Worm (Caenorhabditis elegans) whole organism, L2 larva: ENCODE data around the gene Y39G8B.9.
A peak's percentile ranks its signal among the peaks of the same experiment; 100 is the strongest.

Experiments
- C34F6.9 ChIP-seq: fragments of 150-350 bp; optimal IDR thresholded peaks from 2 replicates; lab custom pipeline; 2014; ENCODE audit warnings: missing biosample characterization, missing genetic modification characterization
- F13H6.1 ChIP-seq: sonication (generic microtip); optimal IDR thresholded peaks from 2 replicates; lab custom pipeline; 2016; ENCODE audit warnings: missing genetic modification characterization, missing compliant biosample characterization
- R02D3.7 ChIP-seq: fragments of 150-350 bp; optimal IDR thresholded peaks from 2 replicates; lab custom pipeline; 2014; ENCODE audit warnings: missing biosample characterization, missing genetic modification characterization
- Y55F3AM.14 ChIP-seq: fragments of 200-800 bp; sonication (Bioruptor generic); optimal IDR thresholded peaks from 2 replicates; lab custom pipeline; 2018; ENCODE audit warnings: mild to moderate bottlenecking, missing genetic modification characterization, missing compliant biosample characterization
- ZK546.5 ChIP-seq: sonication (generic microtip); optimal IDR thresholded peaks from 2 replicates; lab custom pipeline; 2017; ENCODE audit warnings: missing biosample characterization, missing genetic modification characterization
- alr-1 ChIP-seq: fragments of 150-350 bp; optimal IDR thresholded peaks from 2 replicates; lab custom pipeline; 2014; ENCODE audit warnings: missing biosample characterization, missing genetic modification characterization
- ama-1 ChIP-seq: fragments of 150-350 bp; optimal IDR thresholded peaks from 2 replicates; lab custom pipeline; 2018; ENCODE audit warnings: inconsistent platforms
- blmp-1 ChIP-seq: sonication (generic microtip); optimal IDR thresholded peaks from 2 replicates; lab custom pipeline; 2017; ENCODE audit warnings: missing genetic modification characterization, mild to moderate bottlenecking, missing compliant biosample characterization, antibody characterized with exemption, moderate library complexity; ENCODE audit not compliant: insufficient read depth
- ceh-16 ChIP-seq: fragments of 150-350 bp; optimal IDR thresholded peaks from 2 replicates; lab custom pipeline; 2014; ENCODE audit warnings: missing biosample characterization, missing genetic modification characterization
- ceh-82 ChIP-seq: fragments of 150-350 bp; optimal IDR thresholded peaks from 2 replicates; lab custom pipeline; 2014; ENCODE audit warnings: missing biosample characterization, missing genetic modification characterization
- crh-2 ChIP-seq: sonication (generic microtip); optimal IDR thresholded peaks from 2 replicates; lab custom pipeline; 2017; ENCODE audit warnings: missing biosample characterization, missing genetic modification characterization
- dmd-4 ChIP-seq: sonication (generic microtip); optimal IDR thresholded peaks from 2 replicates; lab custom pipeline; 2017; ENCODE audit warnings: missing biosample characterization, missing genetic modification characterization
- egl-27 ChIP-seq: sonication (generic microtip); optimal IDR thresholded peaks from 3 replicates; lab custom pipeline; 2017; ENCODE audit warnings: missing biosample characterization, missing genetic modification reagents, missing genetic modification characterization
- elt-1 ChIP-seq: fragments of 150-350 bp; optimal IDR thresholded peaks from 2 replicates; lab custom pipeline; 2014; ENCODE audit warnings: missing biosample characterization, missing genetic modification characterization
- elt-3 ChIP-seq: sonication (generic microtip); optimal IDR thresholded peaks from 2 replicates; lab custom pipeline; 2017; ENCODE audit warnings: missing biosample characterization, missing genetic modification characterization
- fos-1 ChIP-seq: fragments of 150-350 bp; optimal IDR thresholded peaks from 2 replicates; lab custom pipeline; 2014; ENCODE audit warnings: missing biosample characterization, missing genetic modification characterization
- gmeb-1 ChIP-seq: fragments of 150-350 bp; optimal IDR thresholded peaks from 2 replicates; lab custom pipeline; 2014; ENCODE audit warnings: missing biosample characterization, missing genetic modification characterization
- lin-11 ChIP-seq: fragments of 150-350 bp; sonication (generic microtip); optimal IDR thresholded peaks from 2 replicates; lab custom pipeline; 2014; ENCODE audit warnings: missing biosample characterization, missing genetic modification characterization, inconsistent platforms, mixed read lengths
- lin-13 ChIP-seq: fragments of 150-350 bp; optimal IDR thresholded peaks from 2 replicates; lab custom pipeline; 2014; ENCODE audit warnings: missing biosample characterization, missing genetic modification reagents, missing genetic modification characterization
- lsy-2 ChIP-seq, 2 experiments: fragments of 150-350 bp in 1 of 2; sonication (generic microtip) in 1 of 2; optimal IDR thresholded peaks; 2 replicates each; lab custom pipeline; 2014 to 2017; ENCODE audit warnings: missing biosample characterization in 2 of 2, missing genetic modification characterization in 2 of 2
- mab-5 ChIP-seq: fragments of 150-350 bp; optimal IDR thresholded peaks from 2 replicates; lab custom pipeline; 2014; ENCODE audit warnings: missing biosample characterization, missing genetic modification characterization
- mbf-1 ChIP-seq: sonication (generic microtip); optimal IDR thresholded peaks from 2 replicates; lab custom pipeline; 2017; ENCODE audit warnings: missing biosample characterization, missing genetic modification characterization
- mdl-1 ChIP-seq, 2 experiments: fragments of 150-350 bp in 1 of 2; sonication (generic microtip) in 1 of 2; optimal IDR thresholded peaks; 2 replicates each; lab custom pipeline; 2017; ENCODE audit warnings: missing biosample characterization in 2 of 2, missing genetic modification characterization in 2 of 2
- nhr-10 ChIP-seq: sonication (generic microtip); optimal IDR thresholded peaks from 2 replicates; lab custom pipeline; 2017; ENCODE audit warnings: missing biosample characterization, missing genetic modification characterization
- nhr-11 ChIP-seq: fragments of 150-350 bp; optimal IDR thresholded peaks from 2 replicates; lab custom pipeline; 2014; ENCODE audit warnings: missing biosample characterization, missing genetic modification characterization
- nhr-129 ChIP-seq: fragments of 150-350 bp; optimal IDR thresholded peaks from 2 replicates; lab custom pipeline; 2014; ENCODE audit warnings: missing biosample characterization, missing genetic modification characterization
- nhr-21 ChIP-seq: fragments of 150-350 bp; optimal IDR thresholded peaks from 2 replicates; lab custom pipeline; 2014; ENCODE audit warnings: missing biosample characterization, missing genetic modification characterization
- nhr-23 ChIP-seq: fragments of 150-350 bp; optimal IDR thresholded peaks from 2 replicates; lab custom pipeline; 2014; ENCODE audit warnings: missing biosample characterization, missing genetic modification reagents, missing genetic modification characterization
- nhr-237 ChIP-seq: fragments of 150-350 bp; optimal IDR thresholded peaks from 2 replicates; lab custom pipeline; 2014; ENCODE audit warnings: missing biosample characterization, missing genetic modification characterization
- nhr-25 ChIP-seq: fragments of 150-350 bp; sonication (generic microtip); optimal IDR thresholded peaks from 3 replicates; lab custom pipeline; 2014; ENCODE audit warnings: missing biosample characterization, missing genetic modification characterization
- nhr-6 ChIP-seq: fragments of 150-350 bp; optimal IDR thresholded peaks from 2 replicates; lab custom pipeline; 2014; ENCODE audit warnings: missing biosample characterization, missing genetic modification characterization
- nhr-77 ChIP-seq: fragments of 150-350 bp; optimal IDR thresholded peaks from 2 replicates; lab custom pipeline; 2014; ENCODE audit warnings: missing biosample characterization, missing genetic modification characterization
- sem-4 ChIP-seq: fragments of 150-350 bp; optimal IDR thresholded peaks from 2 replicates; lab custom pipeline; 2014; ENCODE audit warnings: missing biosample characterization, missing genetic modification reagents, missing genetic modification characterization
- skn-1 ChIP-seq: sonication (generic microtip); optimal IDR thresholded peaks from 2 replicates; lab custom pipeline; 2017; ENCODE audit warnings: missing biosample characterization, missing genetic modification characterization
- sma-3 ChIP-seq: sonication (generic microtip); optimal IDR thresholded peaks from 2 replicates; lab custom pipeline; 2016; ENCODE audit warnings: missing genetic modification reagents, missing genetic modification characterization, missing compliant biosample characterization
- sma-9 ChIP-seq, 2 experiments: fragments of 150-350 bp in 1 of 2; sonication (generic microtip) in 1 of 2; optimal IDR thresholded peaks; 2 replicates each; lab custom pipeline; 2014 to 2016; ENCODE audit warnings: missing genetic modification characterization in 2 of 2, mild to moderate bottlenecking in 1 of 2, missing biosample characterization in 1 of 2, missing compliant biosample characterization in 1 of 2, missing genetic modification reagents in 1 of 2, moderate library complexity in 1 of 2
- snpc-4 ChIP-seq: fragments of 150-350 bp; optimal IDR thresholded peaks from 2 replicates; lab custom pipeline; 2014; ENCODE audit warnings: missing biosample characterization, missing genetic modification characterization
- unc-39 ChIP-seq: fragments of 150-350 bp; optimal IDR thresholded peaks from 2 replicates; lab custom pipeline; 2014; ENCODE audit warnings: missing biosample characterization, missing genetic modification characterization
- unc-55 ChIP-seq: fragments of 150-350 bp; sonication (generic microtip); optimal IDR thresholded peaks from 3 replicates; lab custom pipeline; 2014; ENCODE audit warnings: missing biosample characterization, missing genetic modification reagents, missing genetic modification characterization
- unc-62 ChIP-seq: fragments of 150-350 bp; optimal IDR thresholded peaks from 2 replicates; lab custom pipeline; 2014; ENCODE audit warnings: missing biosample characterization, missing genetic modification reagents, missing genetic modification characterization
- zag-1 ChIP-seq: fragments of 150-350 bp; optimal IDR thresholded peaks from 2 replicates; lab custom pipeline; 2014; ENCODE audit warnings: missing biosample characterization, missing genetic modification characterization
- ztf-11 ChIP-seq: sonication (generic microtip); optimal IDR thresholded peaks from 2 replicates; lab custom pipeline; 2017; ENCODE audit warnings: missing biosample characterization, missing genetic modification characterization
- ztf-4 ChIP-seq: fragments of 150-350 bp; optimal IDR thresholded peaks from 2 replicates; lab custom pipeline; 2014; ENCODE audit warnings: missing biosample characterization, missing genetic modification characterization

Gene Y39G8B.9

DNA sequence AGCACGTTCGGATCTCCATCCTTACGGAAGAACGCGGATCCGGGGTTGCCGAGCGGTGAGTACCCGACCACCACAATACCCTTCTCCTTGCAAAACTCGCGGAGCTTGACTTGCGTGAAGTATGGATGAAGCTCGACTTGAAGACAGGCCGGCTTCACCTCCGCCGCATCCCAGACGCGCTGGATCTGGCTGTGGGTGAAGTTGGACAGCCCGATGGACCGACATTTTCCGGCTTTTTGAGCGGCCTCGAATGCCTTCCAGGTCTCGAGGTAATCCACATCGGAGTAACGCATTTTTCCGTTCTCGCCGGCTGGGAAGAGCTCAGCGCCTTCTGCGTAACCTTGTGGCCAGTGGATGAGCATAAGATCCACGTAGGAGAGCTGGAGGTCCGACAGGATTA is 9.0 kb upstream of the Y39G8B.9 start:
- TF ChIP-seq gmeb-1 (tag; lab: Kevin White, UChicago) (no peak), ztf-4 (no peak), nhr-6 (no peak), nhr-237 (no peak), snpc-4 (tag; lab: Kevin White, UChicago) (no peak), nhr-21 (tag; lab: Kevin White, UChicago) (no peak), R02D3.7 (tag; lab: Kevin White, UChicago) (no peak), ceh-82 (tag; lab: Kevin White, UChicago) (no peak), elt-3 (no peak)
- TF ChIP-seq, all 48 proteins: peak for 0

DNA sequence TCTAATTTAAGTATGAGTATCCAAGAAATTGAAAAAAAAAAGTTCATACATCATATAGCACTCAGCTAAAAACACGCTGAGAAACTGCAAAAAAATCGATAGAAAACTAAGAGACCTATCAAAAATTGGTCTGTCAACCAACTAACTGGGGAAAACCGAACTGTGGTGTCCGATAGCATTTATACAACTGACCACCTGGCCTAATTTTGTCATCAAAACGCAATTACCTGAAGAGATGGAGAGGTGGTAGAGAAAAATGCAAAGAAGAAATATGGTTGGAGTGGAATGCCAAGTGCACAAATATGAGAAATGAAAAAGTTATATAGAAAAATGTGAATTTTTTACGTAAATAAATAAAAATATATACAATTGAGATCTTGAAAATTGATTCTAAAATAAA is 7.7 kb upstream of the Y39G8B.9 start, which contains the start of gene Y39G8B.1:
Gene Y39G8B.1, minus strand, starts transcription at position 299 of the 400 bp plus-strand sequence.
- TF ChIP-seq lsy-2 (tag; optimal IDR thresholded peaks at IDR 0.05; lab: Kevin White, UChicago) (peak in 1 of 2 experiments; percentile 24), unc-55 (GFP tag; lab: Kevin White, UChicago) (no peak), fos-1 (tag; lab: Kevin White, UChicago) (peak; percentile 45), crh-2 (tag; lab: Kevin White, UChicago) (no peak), skn-1 (tag; lab: Kevin White, UChicago) (peak; percentile 34), lin-11 (tag; lab: Kevin White, UChicago) (no peak), elt-3 (no peak), mab-5 (tag; lab: Kevin White, UChicago) (no peak), gmeb-1 (tag; lab: Kevin White, UChicago) (peak; percentile 3), F13H6.1 (tag; lab: Kevin White, UChicago) (no peak), egl-27 (tag; lab: Kevin White, UChicago) (no peak), snpc-4 (tag; lab: Kevin White, UChicago) (no peak)
- TF ChIP-seq, all 48 proteins: peak for 4

DNA sequence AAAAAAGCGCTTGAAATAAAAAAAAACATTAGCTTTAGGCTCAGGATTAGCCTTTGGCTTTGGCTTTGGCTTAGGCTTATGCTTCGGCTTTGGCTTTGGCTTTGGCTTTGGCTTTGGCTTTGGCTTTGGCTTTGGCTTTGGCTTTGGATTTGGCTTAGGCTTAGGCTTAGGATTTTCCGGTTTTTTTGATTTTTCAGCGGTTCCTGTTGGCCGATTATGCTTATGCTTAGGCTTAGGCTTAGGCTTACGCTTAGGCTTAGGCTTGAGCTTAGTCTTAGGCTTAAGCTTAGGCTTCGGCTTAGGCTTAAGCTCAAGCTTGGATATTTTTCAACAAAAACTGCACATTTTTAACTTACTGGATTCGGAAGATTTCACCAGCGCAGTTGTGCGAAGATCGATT is 7.0 kb upstream of the Y39G8B.9 start:
- TF ChIP-seq sma-9 (GFP tag; optimal IDR thresholded peaks at IDR 0.05; lab: Kevin White, UChicago) (no peak), sma-9 (tag; optimal IDR thresholded peaks at IDR 0.05; lab: Kevin White, UChicago) (no peak), gmeb-1 (tag; lab: Kevin White, UChicago) (no peak), sma-3 (no peak), F13H6.1 (tag; lab: Kevin White, UChicago) (no peak), nhr-25 (tag; lab: Kevin White, UChicago) (no peak), nhr-6 (no peak), lin-13 (GFP tag; lab: Kevin White, UChicago) (no peak), ztf-4 (no peak), elt-1 (tag; lab: Kevin White, UChicago) (no peak), ama-1 (lab: Kevin White, UChicago) (no peak), lin-11 (tag; lab: Kevin White, UChicago) (no peak), nhr-129 (tag; lab: Kevin White, UChicago) (no peak), mdl-1 (tag; optimal IDR thresholded peaks at IDR 0.05; lab: Kevin White, UChicago) (no peak), dmd-4 (tag; lab: Kevin White, UChicago) (no peak), Y55F3AM.14 (GFP tag; lab: Kevin White, UChicago) (no peak), nhr-23 (tag; lab: Kevin White, UChicago) (no peak), crh-2 (tag; lab: Kevin White, UChicago) (no peak), unc-55 (GFP tag; lab: Kevin White, UChicago) (no peak), unc-62 (GFP tag; lab: Kevin White, UChicago) (no peak)

DNA sequence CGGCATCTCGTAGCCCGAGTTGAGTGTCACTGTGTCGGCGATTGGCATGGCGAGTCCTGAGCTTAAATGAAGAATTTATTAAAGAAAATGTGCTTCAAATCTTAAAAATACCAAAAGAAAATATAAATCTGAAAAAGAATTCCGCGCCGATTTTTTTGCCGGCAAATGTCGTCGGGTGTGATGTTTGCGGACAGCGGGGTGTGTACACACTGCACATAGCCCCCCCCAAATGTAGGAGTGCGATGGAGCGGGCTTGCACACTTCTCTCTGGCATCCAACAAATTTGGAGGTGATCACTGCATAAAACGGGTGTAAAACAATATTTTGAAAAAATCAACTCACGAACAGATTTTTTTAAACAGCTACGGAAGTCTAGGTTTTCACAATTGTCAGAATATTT is 5.0 kb upstream of the Y39G8B.9 start, which contains the start of gene Y39G8B.2:
Gene Y39G8B.2, minus strand, starts transcription at position 61 of the 400 bp plus-strand sequence.
- TF ChIP-seq nhr-129 (tag; lab: Kevin White, UChicago) (peak; percentile 80), lin-11 (tag; lab: Kevin White, UChicago) (peak; percentile 75), mab-5 (tag; lab: Kevin White, UChicago) (peak; percentile 59), skn-1 (tag; lab: Kevin White, UChicago) (peak; percentile 5), blmp-1 (tag; lab: Kevin White, UChicago) (peak; percentile 55), ZK546.5 (tag; lab: Kevin White, UChicago) (peak; percentile 15), unc-39 (no peak), fos-1 (tag; lab: Kevin White, UChicago) (peak; percentile 65), lin-13 (GFP tag; lab: Kevin White, UChicago) (peak; percentile 90), elt-3 (no peak), nhr-10 (no peak), ceh-16 (tag; lab: Kevin White, UChicago) (no peak), alr-1 (tag; lab: Kevin White, UChicago) (no peak), sma-3 (peak; percentile 74), mbf-1 (tag; lab: Kevin White, UChicago) (no peak), C34F6.9 (peak; percentile 92), snpc-4 (tag; lab: Kevin White, UChicago) (peak; percentile 84), nhr-77 (peak; percentile 63), sma-9 (GFP tag; optimal IDR thresholded peaks at IDR 0.05; lab: Kevin White, UChicago) (peak; percentile 72), sma-9 (tag; optimal IDR thresholded peaks at IDR 0.05; lab: Kevin White, UChicago) (no peak), F13H6.1 (tag; lab: Kevin White, UChicago) (peak; percentile 78), egl-27 (tag; lab: Kevin White, UChicago) (peak; percentile 36), crh-2 (tag; lab: Kevin White, UChicago) (peak; percentile 83), gmeb-1 (tag; lab: Kevin White, UChicago) (peak; percentile 81), unc-62 (GFP tag; lab: Kevin White, UChicago) (no peak), nhr-21 (tag; lab: Kevin White, UChicago) (peak; percentile 51), zag-1 (peak; percentile 31), Y55F3AM.14 (GFP tag; lab: Kevin White, UChicago) (peak; percentile 49), ceh-82 (tag; lab: Kevin White, UChicago) (peak; percentile 29), ztf-11 (tag; lab: Kevin White, UChicago) (no peak), nhr-25 (tag; lab: Kevin White, UChicago) (peak; percentile 86), nhr-11 (tag; lab: Kevin White, UChicago) (no peak), sem-4 (tag; lab: Kevin White, UChicago) (peak; percentile 22)
